Fruit fly (Drosophila melanogaster) whole organism, embryonic: Measurements from ENCODE around the gene mRpL51.

ENCODE experiments used
- Asciz ChIP-seq: fragments of 200-800 bp; sonication (Bioruptor generic); optimal IDR thresholded peaks from 2 replicates; lab custom pipeline; 2017; ENCODE audit warnings: missing biosample characterization, mild to moderate bottlenecking, missing genetic modification characterization, missing genetic modification reagents
- CG10979 ChIP-seq: fragments of 200-800 bp; sonication (Bioruptor generic); optimal IDR thresholded peaks from 2 replicates; lab custom pipeline; 2018; ENCODE audit warnings: missing biosample characterization, mild to moderate bottlenecking, missing genetic modification characterization, moderate library complexity
- CG11560 ChIP-seq: fragments of 200-800 bp; sonication (Bioruptor generic); IDR thresholded peaks from 3 replicates; pipeline ENCODE4 v1.3.6; 2022; ENCODE audit warnings: missing biosample characterization, missing genetic modification characterization
- CG1233 ChIP-seq: fragments of 200-800 bp; sonication (Bioruptor generic); optimal IDR thresholded peaks from 4 replicates; lab custom pipeline; 2018; ENCODE audit warnings: missing biosample characterization, mild to moderate bottlenecking, missing genetic modification characterization
- CG14014 ChIP-seq: fragments of 200-800 bp; sonication (Bioruptor generic); IDR thresholded peaks from 2 replicates; pipeline ENCODE4 v1.3.6; 2022; ENCODE audit warnings: missing biosample characterization, missing genetic modification characterization
- CG14050 ChIP-seq: fragments of 200-800 bp; sonication (Bioruptor generic); IDR thresholded peaks from 3 replicates; pipeline ENCODE4 v1.3.6; 2022; ENCODE audit warnings: missing biosample characterization, missing genetic modification characterization
- CG17359 ChIP-seq: fragments of 200-800 bp; sonication (Bioruptor generic); optimal IDR thresholded peaks from 3 replicates; lab custom pipeline; 2018; ENCODE audit warnings: missing biosample characterization, mild to moderate bottlenecking, missing genetic modification characterization, moderate library complexity
- CG17612 ChIP-seq: fragments of 200-800 bp; sonication (Bioruptor generic); IDR thresholded peaks from 2 replicates; pipeline ENCODE4 v1.3.6; 2022; ENCODE audit warnings: missing biosample characterization, missing genetic modification characterization
- CG17829 ChIP-seq: fragments of 200-800 bp; optimal IDR thresholded peaks from 2 replicates; lab custom pipeline; 2019; ENCODE audit warnings: missing biosample characterization, mild to moderate bottlenecking, missing genetic modification characterization, moderate library complexity
- CG1832 ChIP-seq: fragments of 200-800 bp; sonication (Bioruptor generic); optimal IDR thresholded peaks from 2 replicates; lab custom pipeline; 2017; ENCODE audit warnings: missing biosample characterization, mild to moderate bottlenecking, missing genetic modification characterization, inconsistent platforms
- CG2199 ChIP-seq: fragments of 200-800 bp; sonication (Bioruptor generic); IDR thresholded peaks from 3 replicates; pipeline ENCODE4 v1.3.6; 2022; ENCODE audit warnings: missing biosample characterization, missing genetic modification characterization
- CG2712 ChIP-seq: fragments of 200-800 bp; optimal IDR thresholded peaks from 3 replicates; lab custom pipeline; 2019; ENCODE audit warnings: missing biosample characterization, mild to moderate bottlenecking, missing genetic modification characterization, moderate library complexity
- CG31365 ChIP-seq: fragments of 200-800 bp; sonication (Bioruptor generic); optimal IDR thresholded peaks from 2 replicates; lab custom pipeline; 2018; ENCODE audit warnings: missing biosample characterization, mild to moderate bottlenecking, missing genetic modification characterization
- CG32767 ChIP-seq: fragments of 200-800 bp; sonication (Bioruptor generic); IDR thresholded peaks from 2 replicates; pipeline ENCODE4 v1.3.6; 2022; ENCODE audit warnings: missing biosample characterization, missing genetic modification characterization
- CG33557 ChIP-seq: fragments of 200-800 bp; sonication (Bioruptor generic); optimal IDR thresholded peaks from 2 replicates; lab custom pipeline; 2019; ENCODE audit warnings: missing biosample characterization, mild to moderate bottlenecking, missing genetic modification characterization, moderate library complexity
- CG34376 ChIP-seq: fragments of 200-800 bp; sonication (Bioruptor generic); optimal IDR thresholded peaks from 2 replicates; lab custom pipeline; 2018; ENCODE audit warnings: missing biosample characterization, mild to moderate bottlenecking, missing genetic modification characterization
- CG34422 ChIP-seq: fragments of 200-800 bp; sonication (Bioruptor generic); IDR thresholded peaks from 3 replicates; pipeline ENCODE4 v1.3.6; 2022; ENCODE audit warnings: missing biosample characterization, missing genetic modification characterization
- CG43689 ChIP-seq: fragments of 200-800 bp; sonication (Bioruptor generic); IDR thresholded peaks from 2 replicates; pipeline ENCODE4 v1.3.6; 2022; ENCODE audit warnings: missing biosample characterization, missing genetic modification characterization
- CG6272 ChIP-seq: fragments of 200-800 bp; sonication (Bioruptor generic); IDR thresholded peaks from 2 replicates; pipeline ENCODE4 v1.3.6; 2022; ENCODE audit warnings: missing biosample characterization, missing genetic modification characterization
- CG6813 ChIP-seq: fragments of 200-800 bp; sonication (Bioruptor generic); optimal IDR thresholded peaks from 2 replicates; lab custom pipeline; 2017; ENCODE audit warnings: missing biosample characterization, missing genetic modification characterization, mild to moderate bottlenecking, moderate library complexity, missing genetic modification reagents
- CG7839 ChIP-seq: fragments of 200-800 bp; sonication (Bioruptor generic); optimal IDR thresholded peaks from 3 replicates; lab custom pipeline; 2018; ENCODE audit warnings: missing biosample characterization, mild to moderate bottlenecking, missing genetic modification characterization, moderate library complexity
- CG9797 ChIP-seq: fragments of 200-800 bp; sonication (Bioruptor generic); optimal IDR thresholded peaks from 3 replicates; lab custom pipeline; 2018; ENCODE audit warnings: missing biosample characterization, mild to moderate bottlenecking, missing genetic modification characterization
- Camta ChIP-seq: fragments of 200-800 bp; sonication (Bioruptor generic); optimal IDR thresholded peaks from 2 replicates; lab custom pipeline; 2016; ENCODE audit warnings: missing biosample characterization, missing genetic modification characterization
- D ChIP-seq, 2 experiments: fragments of 200-800 bp in 1 of 2; fragments of >200 bp in 1 of 2; sonication (Bioruptor generic) in 1 of 2; optimal IDR thresholded peaks; 2 replicates in 1 of 2; 3 replicates in 1 of 2; lab custom pipeline; 2017; ENCODE audit warnings: mild to moderate bottlenecking in 1 of 2, missing biosample characterization in 1 of 2, missing genetic modification characterization in 1 of 2, missing genetic modification reagents in 1 of 2
- Dek ChIP-seq: fragments of 200-800 bp; sonication (Bioruptor generic); optimal IDR thresholded peaks from 3 replicates; lab custom pipeline; 2019; ENCODE audit warnings: missing biosample characterization, mild to moderate bottlenecking, missing genetic modification characterization, moderate library complexity
- Dp ChIP-seq: fragments of 200-800 bp; sonication (Bioruptor generic); optimal IDR thresholded peaks from 2 replicates; lab custom pipeline; 2018; ENCODE audit warnings: missing biosample characterization, mild to moderate bottlenecking, missing genetic modification characterization, moderate library complexity
- E2f2 ChIP-seq: fragments of 200-800 bp; sonication (Bioruptor generic); IDR thresholded peaks from 2 replicates; pipeline ENCODE4 v1.3.6; 2022; ENCODE audit warnings: missing biosample characterization, missing genetic modification characterization
- Elba2 ChIP-seq: fragments of 200-800 bp; sonication (Bioruptor generic); optimal IDR thresholded peaks from 3 replicates; lab custom pipeline; 2016; ENCODE audit warnings: missing biosample characterization, missing genetic modification characterization
- Gsc ChIP-seq: fragments of 200-800 bp; sonication (Bioruptor generic); IDR thresholded peaks from 2 replicates; pipeline ENCODE4 v1.3.6; 2022; ENCODE audit warnings: missing biosample characterization, missing genetic modification characterization
- Hr51 ChIP-seq, 2 experiments: fragments of 200-800 bp; sonication (Bioruptor generic); optimal IDR thresholded peaks; 2 replicates in 1 of 2; 3 replicates in 1 of 2; lab custom pipeline; 2016 to 2018; ENCODE audit warnings: missing biosample characterization in 2 of 2, missing genetic modification characterization in 2 of 2, mild to moderate bottlenecking in 1 of 2, moderate library complexity in 1 of 2
- Lim3 ChIP-seq: fragments of 200-800 bp; sonication (Bioruptor generic); IDR thresholded peaks from 2 replicates; pipeline ENCODE4 v1.3.6; 2022; ENCODE audit warnings: missing biosample characterization, missing genetic modification characterization
- MESR4 ChIP-seq: fragments of 200-800 bp; sonication (Bioruptor generic); optimal IDR thresholded peaks from 2 replicates; lab custom pipeline; 2018; ENCODE audit warnings: missing biosample characterization, mild to moderate bottlenecking, missing genetic modification characterization, moderate library complexity
- Mad ChIP-seq: fragments of 200-800 bp; sonication (Bioruptor generic); optimal IDR thresholded peaks from 2 replicates; lab custom pipeline; 2016; ENCODE audit warnings: missing biosample characterization, missing genetic modification characterization
- Oaz ChIP-seq: fragments of 200-800 bp; sonication (Bioruptor generic); IDR thresholded peaks from 2 replicates; pipeline ENCODE4 v1.3.6; 2022; ENCODE audit warnings: missing biosample characterization, missing genetic modification characterization
- Trl ChIP-seq, 3 experiments: fragments of >200 bp in 2 of 3; fragments of 200-800 bp in 1 of 3; sonication (Bioruptor generic) in 1 of 3; optimal IDR thresholded peaks; 2 replicates in 1 of 3; 3 replicates in 2 of 3; lab custom pipeline; 2016 to 2017; ENCODE audit warnings: missing biosample characterization in 1 of 3, missing genetic modification characterization in 1 of 3
- ac ChIP-seq: fragments of 200-800 bp; sonication (Bioruptor generic); optimal IDR thresholded peaks from 3 replicates; lab custom pipeline; 2017; ENCODE audit warnings: missing biosample characterization, mild to moderate bottlenecking, missing genetic modification characterization
- bab2 ChIP-seq: fragments of 200-800 bp; sonication (Bioruptor generic); optimal IDR thresholded peaks from 2 replicates; lab custom pipeline; 2016; ENCODE audit warnings: missing biosample characterization, missing genetic modification characterization
- bigmax ChIP-seq: fragments of 200-800 bp; sonication (Bioruptor generic); optimal IDR thresholded peaks from 2 replicates; lab custom pipeline; 2018; ENCODE audit warnings: missing biosample characterization, mild to moderate bottlenecking, missing genetic modification characterization
- bowl ChIP-seq: fragments of 200-800 bp; sonication (Bioruptor generic); IDR thresholded peaks from 2 replicates; pipeline ENCODE4 v1.3.6; 2022; ENCODE audit warnings: missing biosample characterization, missing genetic modification characterization
- br ChIP-seq: fragments of >200 bp; optimal IDR thresholded peaks from 2 replicates; lab custom pipeline; 2017
- btn ChIP-seq: fragments of 200-800 bp; sonication (Bioruptor generic); optimal IDR thresholded peaks from 2 replicates; lab custom pipeline; 2016; ENCODE audit warnings: missing biosample characterization, missing genetic modification characterization
- fd3F ChIP-seq: fragments of 200-800 bp; sonication (Bioruptor generic); optimal IDR thresholded peaks from 2 replicates; lab custom pipeline; 2018; ENCODE audit warnings: missing biosample characterization, mild to moderate bottlenecking, missing genetic modification characterization, moderate library complexity
- fd96Cb ChIP-seq: fragments of 200-800 bp; sonication (Bioruptor generic); optimal IDR thresholded peaks from 2 replicates; lab custom pipeline; 2018; ENCODE audit warnings: missing biosample characterization, mild to moderate bottlenecking, missing genetic modification characterization, moderate library complexity
- grn ChIP-seq: fragments of 200-800 bp; sonication (Bioruptor generic); optimal IDR thresholded peaks from 3 replicates; lab custom pipeline; 2017; ENCODE audit warnings: missing biosample characterization, missing genetic modification characterization
- hkb ChIP-seq, 2 experiments: fragments of 200-800 bp in 1 of 2; fragments of >200 bp in 1 of 2; sonication (Bioruptor generic) in 1 of 2; IDR thresholded peaks in 1 of 2; optimal IDR thresholded peaks in 1 of 2; 2 replicates each; pipeline versions ENCODE4 v1.3.6 to Lab custom; 2017 to 2022; ENCODE audit warnings: missing biosample characterization in 1 of 2, missing genetic modification characterization in 1 of 2
- lmd ChIP-seq: fragments of 200-800 bp; sonication (Bioruptor generic); IDR thresholded peaks from 2 replicates; pipeline ENCODE4 v1.3.6; 2022; ENCODE audit warnings: missing biosample characterization, missing genetic modification characterization
- pho ChIP-seq: fragments of 200-800 bp; sonication (Bioruptor generic); optimal IDR thresholded peaks from 2 replicates; lab custom pipeline; 2016; ENCODE audit warnings: missing biosample characterization, missing genetic modification characterization
- prd ChIP-seq, 3 experiments: fragments of >200 bp in 2 of 3; fragments of 200-800 bp in 1 of 3; sonication (Bioruptor generic) in 1 of 3; optimal IDR thresholded peaks in 2 of 3; IDR thresholded peaks in 1 of 3; 2 replicates in 2 of 3; 3 replicates in 1 of 3; pipeline versions ENCODE4 v1.3.6 to Lab custom; 2017 to 2022; ENCODE audit warnings: missing biosample characterization in 1 of 3, missing genetic modification characterization in 1 of 3
- sob ChIP-seq: fragments of 200-800 bp; sonication (Bioruptor generic); IDR thresholded peaks from 2 replicates; pipeline ENCODE4 v1.3.6; 2022; ENCODE audit warnings: missing biosample characterization, missing genetic modification characterization
- tll ChIP-seq, 2 experiments: fragments of 200-800 bp in 1 of 2; fragments of >200 bp in 1 of 2; sonication (Bioruptor generic) in 1 of 2; optimal IDR thresholded peaks; 2 replicates each; lab custom pipeline; 2017 to 2019; ENCODE audit warnings: missing biosample characterization in 2 of 2, missing genetic modification characterization in 2 of 2, mild to moderate bottlenecking in 1 of 2, moderate library complexity in 1 of 2

mRpL51 gene

DNA sequence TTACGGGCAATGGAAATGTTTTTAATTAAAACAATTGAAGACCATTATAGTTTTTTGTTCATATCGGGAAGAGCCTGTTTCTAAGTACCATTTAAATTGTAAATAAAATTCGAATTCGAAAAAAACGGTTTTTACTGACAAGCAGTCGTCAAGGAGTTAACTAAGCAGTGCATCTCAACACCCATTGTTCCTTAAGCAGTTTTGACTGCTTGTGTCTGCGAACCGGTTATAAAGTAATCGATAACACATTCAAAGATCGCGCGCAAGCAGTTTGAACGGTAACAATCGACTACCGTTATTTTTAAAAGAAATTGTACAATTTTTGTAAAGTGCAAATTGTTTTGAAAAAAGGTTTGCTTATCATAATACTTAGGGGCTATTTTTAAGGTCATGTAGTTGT, 39.2 kb downstream of the mRpL51 start (continued):
- TF ChIP-seq bowl (no peak), CG34376 (no peak), CG6813 (GFP tag; lab: Kevin White, UChicago) (no peak), CG33557 (GFP tag; lab: Kevin White, UChicago) (no peak), CG14014 (no peak), Dp (GFP tag; lab: Kevin White, UChicago) (peak; percentile 90), Camta (GFP tag; lab: Kevin White, UChicago) (no peak), D (optimal IDR thresholded peaks at IDR 0.05; lab: Kevin White, UChicago) (peak; percentile 75), D (GFP tag; optimal IDR thresholded peaks at IDR 0.05; lab: Kevin White, UChicago) (peak; percentile 51), ac (no peak), CG32767 (GFP tag; lab: Robert Waterston, UW) (no peak), E2f2 (GFP tag; lab: Robert Waterston, UW) (peak; percentile 90), Dek (tag; lab: Kevin White, UChicago) (peak; percentile 46), CG6272 (0 out of 2 replicates have a peak, but pooled peaks have one; percentile 12), CG2712 (tag; lab: Kevin White, UChicago) (peak; percentile 28), CG10979 (tag; lab: Kevin White, UChicago) (no peak), lmd (GFP tag; lab: Robert Waterston, UW) (no peak), Mad (no peak), grn (no peak), CG14050 (GFP tag; lab: Robert Waterston, UW) (no peak), CG1832 (GFP tag; lab: Kevin White, UChicago) (no peak), bigmax (GFP tag; lab: Kevin White, UChicago) (no peak), CG31365 (tag; lab: Kevin White, UChicago) (peak; percentile 100), pho (GFP tag; lab: Kevin White, UChicago) (peak; percentile 30), Hr51 (GFP tag; optimal IDR thresholded peaks at IDR 0.05; lab: Kevin White, UChicago) (no peak), sob (GFP tag; lab: Robert Waterston, UW) (no peak), CG43689 (no peak), CG17612 (no peak), Gsc (no peak), fd96Cb (tag; lab: Kevin White, UChicago) (no peak), Elba2 (GFP tag; lab: Kevin White, UChicago) (no peak), tll (GFP tag; optimal IDR thresholded peaks at IDR 0.05; lab: Kevin White, UChicago) (no peak), Trl (optimal IDR thresholded peaks at IDR 0.05; lab: Kevin White, UChicago) (no peak), Trl (GFP tag; optimal IDR thresholded peaks at IDR 0.05; lab: Kevin White, UChicago) (no peak), br (lab: Kevin White, UChicago) (no peak), CG7839 (tag; lab: Kevin White, UChicago) (peak; percentile 5), CG11560 (peak; percentile 96), Lim3 (GFP tag; lab: Robert Waterston, UW) (no peak), CG2199 (no peak), MESR4 (no peak), bab2 (GFP tag; lab: Kevin White, UChicago) (no peak), CG9797 (GFP tag; lab: Kevin White, UChicago) (no peak), Oaz (no peak), fd3F (GFP tag; lab: Kevin White, UChicago) (no peak), CG34422 (no peak), Asciz (GFP tag; lab: Kevin White, UChicago) (no peak), CG17359 (tag; lab: Kevin White, UChicago) (no peak), CG1233 (GFP tag; lab: Kevin White, UChicago) (no peak), CG17829 (tag; lab: Kevin White, UChicago) (peak; percentile 23), hkb (optimal IDR thresholded peaks at IDR 0.05; lab: Kevin White, UChicago) (peak; percentile 2), hkb (GFP tag; IDR thresholded peaks at IDR 0.05; lab: Robert Waterston, UW) (no peak), prd (optimal IDR thresholded peaks at IDR 0.05; lab: Kevin White, UChicago) (no peak), prd (GFP tag; IDR thresholded peaks at IDR 0.05; lab: Robert Waterston, UW) (no peak), btn (GFP tag; lab: Kevin White, UChicago) (no peak)
